Fruit fly (Drosophila melanogaster) S2 (cell line): Measurements from ENCODE around the gene TotM.

Source experiments
- CG8478 ChIP-seq: fragments of >200 bp; optimal IDR thresholded peaks from 2 replicates; lab custom pipeline; 2018
- CTCF ChIP-seq, 2 experiments: fragments of >200 bp; optimal IDR thresholded peaks; 2 replicates each; lab custom pipeline; 2018

DNA sequence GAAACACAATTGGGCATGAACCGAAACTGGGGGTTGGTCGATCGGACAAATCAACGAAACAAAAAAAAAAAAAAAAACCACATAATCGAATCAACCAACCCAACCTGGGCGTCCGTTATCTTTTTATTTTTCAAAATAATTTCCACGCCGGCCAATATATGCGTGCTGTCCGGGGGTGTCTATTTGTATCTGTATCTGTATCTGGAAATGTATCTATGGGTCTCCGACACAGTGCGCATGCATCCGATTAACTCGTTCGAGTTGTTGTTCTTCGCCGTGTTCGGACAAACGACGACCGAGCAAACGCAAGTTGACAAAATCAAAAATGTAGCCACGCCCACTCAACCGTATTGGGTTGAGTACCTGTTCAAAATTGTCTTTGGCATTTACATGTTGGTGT lies 32.7 kb downstream of the TotM start:
- TF ChIP-seq CTCF (optimal IDR thresholded peaks at IDR 0.05; lab: Kevin White, UChicago) (no peak), CG8478 (lab: Kevin White, UChicago) (no peak)
